Fruit fly (Drosophila melanogaster): Measurements from ENCODE around the gene CG32161.

Gene CG32161

dm6 chr3L:16860322-16860721, 14.3 kb downstream of the CG32161 start, which contains the start of gene CG13029:
Gene CG13029 (plus strand): TSS chr3L:16860622.
- TF ChIP-seq CTCF (optimal IDR thresholded peaks at IDR 0.05) (no peak), CG8478 (optimal IDR thresholded peaks at IDR 0.05) (no peak)

- TF ChIP-seq CTCF (optimal IDR thresholded peaks at IDR 0.05), result peak in 1 of 2 experiments; percentile 2
- no peak for TF ChIP-seq CG8478 (optimal IDR thresholded peaks at IDR 0.05)
Observed at dm6 chr3L:16860879-16861278, 14.9 kb downstream of the CG32161 start.

- TF ChIP-seq CTCF (optimal IDR thresholded peaks at IDR 0.05) (no peak), CG8478 (optimal IDR thresholded peaks at IDR 0.05) (no peak)
Observed at dm6 chr3L:16862284-16862683, 16.3 kb downstream of the CG32161 start, which contains the start of gene Rh4. Gene Rh4 (minus strand): TSS chr3L:16862517.

- TF ChIP-seq CTCF (optimal IDR thresholded peaks at IDR 0.05), result no peak
- TF ChIP-seq CG8478 (optimal IDR thresholded peaks at IDR 0.05), result no peak
Observed at dm6 chr3L:16862958-16863357, 16.9 kb downstream of the CG32161 start, which contains the start of gene CG9951. Gene CG9951 (plus strand): TSS chr3L:16863164.

dm6 chr3L:16865123-16865831, 19.2 kb downstream of the CG32161 start, which contains the start of gene Lmpt:
Gene Lmpt (plus strand): TSS chr3L:16865295.
- TF ChIP-seq CTCF (optimal IDR thresholded peaks at IDR 0.05) (no peak), CG8478 (optimal IDR thresholded peaks at IDR 0.05) (no peak)

- no peak for TF ChIP-seq CG8478 (optimal IDR thresholded peaks at IDR 0.05)
- TF ChIP-seq CTCF (optimal IDR thresholded peaks at IDR 0.05), result no peak
Observed at dm6 chr3L:16865832-16866163, 19.8 kb downstream of the CG32161 start.

- TF ChIP-seq CG8478 (optimal IDR thresholded peaks at IDR 0.05) (no peak), CTCF (optimal IDR thresholded peaks at IDR 0.05) (no peak)
Observed at dm6 chr3L:16867190-16867589, 21.2 kb downstream of the CG32161 start.

- TF ChIP-seq CG8478 (optimal IDR thresholded peaks at IDR 0.05) (no peak), CTCF (optimal IDR thresholded peaks at IDR 0.05) (no peak)
Observed at dm6 chr3L:16870723-16871137, 24.7 kb downstream of the CG32161 start.

- TF ChIP-seq CG8478 (optimal IDR thresholded peaks at IDR 0.05) (no peak), CTCF (optimal IDR thresholded peaks at IDR 0.05) (no peak)
Observed at dm6 chr3L:16871630-16872029, 25.6 kb downstream of the CG32161 start.

dm6 chr3L:16872487-16872955, 26.5 kb downstream of the CG32161 start:
- TF ChIP-seq CTCF (optimal IDR thresholded peaks at IDR 0.05) (no peak), CG8478 (optimal IDR thresholded peaks at IDR 0.05) (no peak)

- TF ChIP-seq CG8478 (optimal IDR thresholded peaks at IDR 0.05) (no peak), CTCF (optimal IDR thresholded peaks at IDR 0.05) (no peak)
Observed at dm6 chr3L:16873127-16873543, 27.1 kb downstream of the CG32161 start.

- TF ChIP-seq CG8478 (optimal IDR thresholded peaks at IDR 0.05), result no peak
- TF ChIP-seq CTCF (optimal IDR thresholded peaks at IDR 0.05), result no peak
Observed at dm6 chr3L:16873679-16874078, 27.7 kb downstream of the CG32161 start.

dm6 chr3L:16875484-16875883, 29.5 kb downstream of the CG32161 start:
- TF ChIP-seq CTCF (optimal IDR thresholded peaks at IDR 0.05) (peak in 1 of 2 experiments; percentile 38), CG8478 (optimal IDR thresholded peaks at IDR 0.05) (no peak)

- TF ChIP-seq CTCF (optimal IDR thresholded peaks at IDR 0.05), result no peak
- no peak for TF ChIP-seq CG8478 (optimal IDR thresholded peaks at IDR 0.05)
Observed at dm6 chr3L:16875959-16876358, 29.9 kb downstream of the CG32161 start.

dm6 chr3L:16876785-16877468, 30.9 kb downstream of the CG32161 start, which contains the start of gene CG32170:
Gene CG32170 (plus strand): TSS chr3L:16877309.
- no peak for TF ChIP-seq CG8478 (optimal IDR thresholded peaks at IDR 0.05)
- TF ChIP-seq CTCF (optimal IDR thresholded peaks at IDR 0.05), result no peak
